Worm (Caenorhabditis elegans) whole organism, L1 larva: Measurements from ENCODE around the gene sluh-7.

Source experiments
- ama-1 ChIP-seq: fragments of 150-350 bp; optimal IDR thresholded peaks from 2 replicates; lab custom pipeline; 2014
- dsc-1 ChIP-seq: sonication (generic microtip); optimal IDR thresholded peaks from 2 replicates; lab custom pipeline; 2016; ENCODE audit warnings: mild to moderate bottlenecking, missing genetic modification characterization, missing compliant biosample characterization
- nhr-90 ChIP-seq: sonication (generic microtip); optimal IDR thresholded peaks from 2 replicates; lab custom pipeline; 2016; ENCODE audit warnings: mild to moderate bottlenecking, missing genetic modification characterization, missing compliant biosample characterization; ENCODE audit not compliant: poor library complexity
- tbx-2 ChIP-seq: sonication (generic microtip); optimal IDR thresholded peaks from 2 replicates; lab custom pipeline; 2016; ENCODE audit warnings: missing genetic modification characterization, missing compliant biosample characterization
- unc-86 ChIP-seq: sonication (generic microtip); optimal IDR thresholded peaks from 2 replicates; lab custom pipeline; 2016; ENCODE audit warnings: missing genetic modification characterization, missing compliant biosample characterization

- TF ChIP-seq nhr-90 (no peak), dsc-1 (tag; lab: Kevin White, UChicago) (no peak), ama-1 (lab: Kevin White, UChicago) (no peak), tbx-2 (tag; lab: Kevin White, UChicago) (no peak), unc-86 (no peak)
Measured at ce11 chrV:10387412-10387811, 31.8 kb upstream of the sluh-7 start.
